Fruit fly (Drosophila melanogaster) whole organism, pupa: ENCODE measurements around the gene r.

ENCODE experiments used
- CG14655 ChIP-seq: fragments of 200-800 bp; sonication (Bioruptor generic); optimal IDR thresholded peaks from 3 replicates; lab custom pipeline; 2017; ENCODE audit warnings: mild to moderate bottlenecking, missing biosample characterization, missing genetic modification reagents, missing genetic modification characterization
- CG15710 ChIP-seq: fragments of 200-800 bp; sonication (Bioruptor generic); optimal IDR thresholded peaks from 2 replicates; lab custom pipeline; 2018; ENCODE audit warnings: missing biosample characterization, mild to moderate bottlenecking, missing genetic modification characterization, moderate library complexity
- CG17806 ChIP-seq: fragments of 200-800 bp; sonication (Bioruptor generic); optimal IDR thresholded peaks from 2 replicates; lab custom pipeline; 2018; ENCODE audit warnings: missing biosample characterization, mild to moderate bottlenecking, missing genetic modification characterization, moderate library complexity
- CG32121 ChIP-seq: fragments of 200-800 bp; sonication (Bioruptor generic); IDR thresholded peaks from 2 replicates; pipeline ENCODE4 v1.3.6; 2022; ENCODE audit warnings: missing biosample characterization, missing genetic modification characterization
- CG34367 ChIP-seq: fragments of 200-800 bp; sonication (Bioruptor generic); optimal IDR thresholded peaks from 2 replicates; lab custom pipeline; 2018; ENCODE audit warnings: missing biosample characterization, mild to moderate bottlenecking, missing genetic modification characterization
- CG4496 ChIP-seq: fragments of 200-800 bp; sonication (Bioruptor generic); IDR thresholded peaks from 3 replicates; pipeline ENCODE4 v1.3.6; 2022; ENCODE audit warnings: missing biosample characterization, missing genetic modification characterization
- CG8159 ChIP-seq: fragments of 200-800 bp; sonication (Bioruptor generic); optimal IDR thresholded peaks from 3 replicates; lab custom pipeline; 2018; ENCODE audit warnings: missing biosample characterization, mild to moderate bottlenecking, missing genetic modification characterization, moderate library complexity
- CG8301 ChIP-seq: fragments of 200-800 bp; sonication (Bioruptor generic); optimal IDR thresholded peaks from 2 replicates; lab custom pipeline; 2018; ENCODE audit warnings: missing biosample characterization, mild to moderate bottlenecking, missing genetic modification characterization
- CG9948 ChIP-seq: fragments of 200-800 bp; sonication (Bioruptor generic); optimal IDR thresholded peaks from 2 replicates; lab custom pipeline; 2018; ENCODE audit warnings: missing biosample characterization, mild to moderate bottlenecking, missing genetic modification characterization, moderate library complexity
- D1 ChIP-seq: fragments of 200-800 bp; sonication (Bioruptor generic); optimal IDR thresholded peaks from 2 replicates; lab custom pipeline; 2018; ENCODE audit warnings: missing biosample characterization, mild to moderate bottlenecking, missing genetic modification characterization, moderate library complexity
- EcR ChIP-seq: fragments of 200-800 bp; sonication (Bioruptor generic); optimal IDR thresholded peaks from 3 replicates; lab custom pipeline; 2019; ENCODE audit warnings: missing biosample characterization, missing genetic modification characterization, mild to moderate bottlenecking, moderate library complexity, missing genetic modification reagents
- Ets98B ChIP-seq: fragments of 200-800 bp; sonication (Bioruptor generic); IDR thresholded peaks from 2 replicates; pipeline ENCODE4 v1.3.6; 2022; ENCODE audit warnings: missing biosample characterization, missing genetic modification characterization
- Pif1A ChIP-seq: fragments of 200-800 bp; sonication (Bioruptor generic); optimal IDR thresholded peaks from 3 replicates; lab custom pipeline; 2016; ENCODE audit warnings: missing biosample characterization, missing genetic modification characterization
- Pif1B ChIP-seq: fragments of 200-800 bp; sonication (Bioruptor generic); optimal IDR thresholded peaks from 3 replicates; lab custom pipeline; 2016; ENCODE audit warnings: missing biosample characterization, missing genetic modification characterization
- fd96Ca ChIP-seq: fragments of 200-800 bp; sonication (Bioruptor generic); IDR thresholded peaks from 3 replicates; pipeline ENCODE4 v1.3.6; 2022; ENCODE audit warnings: missing biosample characterization, missing genetic modification characterization
- rn ChIP-seq: fragments of 200-800 bp; sonication (Bioruptor generic); IDR thresholded peaks from 2 replicates; pipeline ENCODE4 v1.3.6; 2022; ENCODE audit warnings: missing biosample characterization, missing genetic modification characterization

Gene r

DNA sequence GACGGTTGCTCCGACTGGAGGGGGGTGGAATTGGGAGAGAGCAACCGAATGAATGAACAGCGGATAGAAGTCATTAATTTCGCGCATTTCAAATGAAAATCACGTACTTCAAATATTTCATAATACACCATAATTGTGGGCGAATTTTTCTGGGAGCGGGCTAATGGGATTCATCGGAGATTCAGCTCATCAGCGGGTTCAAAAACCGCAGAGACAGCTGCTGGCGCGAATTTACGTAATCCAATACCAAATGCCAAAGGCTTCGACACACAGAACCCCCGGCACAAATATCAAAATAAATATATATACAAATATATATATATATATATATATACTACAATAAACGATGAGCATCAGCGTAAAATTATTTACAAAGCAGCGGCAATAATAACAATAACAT lies 61.5 kb downstream of the r start:
- no peak for TF ChIP-seq D1 (tag; lab: Kevin White, UChicago)
- no peak for TF ChIP-seq Ets98B (GFP tag; lab: Robert Waterston, UW)
- TF ChIP-seq CG32121 (GFP tag; lab: Robert Waterston, UW) = no peak
- TF ChIP-seq fd96Ca (GFP tag; lab: Robert Waterston, UW) = no peak
- no peak for TF ChIP-seq CG34367 (tag; lab: Kevin White, UChicago)
- no peak for TF ChIP-seq CG15710 (tag; lab: Kevin White, UChicago)
- TF ChIP-seq Pif1B = no peak
- no peak for TF ChIP-seq EcR (GFP tag; lab: Kevin White, UChicago)
- TF ChIP-seq CG14655 (GFP tag; lab: Kevin White, UChicago) = no peak
- TF ChIP-seq CG17806 (tag; lab: Kevin White, UChicago) = no peak
- no peak for TF ChIP-seq CG8159
- no peak for TF ChIP-seq rn (GFP tag; lab: Robert Waterston, UW)
- no peak for TF ChIP-seq Pif1A (GFP tag; lab: Kevin White, UChicago)
- TF ChIP-seq CG4496 (GFP tag; lab: Robert Waterston, UW) = no peak
- TF ChIP-seq CG8301 = no peak
- no peak for TF ChIP-seq CG9948 (tag; lab: Kevin White, UChicago)
- TF ChIP-seq, all 21 proteins: peak for 0
